Worm (Caenorhabditis elegans): ENCODE results near the gene srbc-41.
A peak's percentile ranks its signal among the peaks of the same experiment; 100 is the strongest.

Gene srbc-41

ce11 chrV:1611570-1611969, 3.1 kb downstream of the srbc-41 start:
- no peak for TF ChIP-seq nhr-25 (tag; optimal IDR thresholded peaks at IDR 0.05)
- no peak for TF ChIP-seq nhr-11 (tag; optimal IDR thresholded peaks at IDR 0.05)
- no peak for TF ChIP-seq F13H6.1 (tag; optimal IDR thresholded peaks at IDR 0.05)
- TF ChIP-seq sma-3 (GFP tag; optimal IDR thresholded peaks at IDR 0.05), result no peak
- no peak for TF ChIP-seq unc-62 (GFP tag; optimal IDR thresholded peaks at IDR 0.05)
- no peak for TF ChIP-seq nhr-21 (tag; optimal IDR thresholded peaks at IDR 0.05)
- no peak for TF ChIP-seq blmp-1 (tag; optimal IDR thresholded peaks at IDR 0.05; ENCODE audit: insufficient read depth)
- no peak for TF ChIP-seq R02D3.7 (tag; optimal IDR thresholded peaks at IDR 0.05)
- no peak for TF ChIP-seq lin-11 (tag; optimal IDR thresholded peaks at IDR 0.05)
- TF ChIP-seq lin-13 (GFP tag; optimal IDR thresholded peaks at IDR 0.05), result no peak
- TF ChIP-seq snpc-4 (tag; optimal IDR thresholded peaks at IDR 0.05), result no peak
- TF ChIP-seq mdl-1 (tag; optimal IDR thresholded peaks at IDR 0.05), result no peak
- no peak for TF ChIP-seq lin-39 (tag; optimal IDR thresholded peaks at IDR 0.05)
- TF ChIP-seq elt-1 (tag; optimal IDR thresholded peaks at IDR 0.05), result no peak

- TF ChIP-seq sma-3 (GFP tag; optimal IDR thresholded peaks at IDR 0.05) (no peak), F13H6.1 (tag; optimal IDR thresholded peaks at IDR 0.05) (no peak), nhr-21 (tag; optimal IDR thresholded peaks at IDR 0.05) (no peak), mbf-1 (tag; optimal IDR thresholded peaks at IDR 0.05) (no peak), crh-2 (tag; optimal IDR thresholded peaks at IDR 0.05) (peak; percentile 46), aly-2 (tag; optimal IDR thresholded peaks at IDR 0.05) (no peak), skn-1 (tag; optimal IDR thresholded peaks at IDR 0.05) (peak; percentile 32), ceh-16 (tag; optimal IDR thresholded peaks at IDR 0.05) (peak; percentile 37), sem-4 (tag; optimal IDR thresholded peaks at IDR 0.05) (no peak), nhr-6 (tag; optimal IDR thresholded peaks at IDR 0.05) (no peak), zag-1 (tag; optimal IDR thresholded peaks at IDR 0.05) (no peak), sma-9 (GFP tag; optimal IDR thresholded peaks at IDR 0.05) (peak; percentile 10), sma-9 (tag; optimal IDR thresholded peaks at IDR 0.05) (no peak), ztf-1 (GFP tag; conservative IDR thresholded peaks at IDR 0.05) (no peak), nhr-237 (tag; optimal IDR thresholded peaks at IDR 0.05) (no peak), C34F6.9 (tag; optimal IDR thresholded peaks at IDR 0.05) (no peak), fos-1 (tag; optimal IDR thresholded peaks at IDR 0.05) (peak; percentile 85), gmeb-1 (tag; optimal IDR thresholded peaks at IDR 0.05) (no peak), nhr-23 (tag; optimal IDR thresholded peaks at IDR 0.05) (no peak)
Observed at ce11 chrV:1610097-1610496, 4.5 kb downstream of the srbc-41 start, which contains the start of gene nhr-177. Gene nhr-177, plus strand, starts transcription at chrV:1610263.

ce11 chrV:1607790-1608189, 6.8 kb downstream of the srbc-41 start, which contains the start of gene nhr-178:
Gene nhr-178, minus strand, starts transcription at chrV:1607953.
- no peak for TF ChIP-seq nhr-12 (tag; optimal IDR thresholded peaks at IDR 0.05)
- peak; percentile 25 for TF ChIP-seq crh-2 (tag; optimal IDR thresholded peaks at IDR 0.05)
- TF ChIP-seq Y55F3AM.14 (GFP tag; optimal IDR thresholded peaks at IDR 0.05), result peak; percentile 48
- TF ChIP-seq nhr-25 (tag; optimal IDR thresholded peaks at IDR 0.05), result peak; percentile 64
- TF ChIP-seq blmp-1 (tag; optimal IDR thresholded peaks at IDR 0.05; ENCODE audit: insufficient read depth), result peak; percentile 18
- TF ChIP-seq fos-1 (tag; optimal IDR thresholded peaks at IDR 0.05), result peak; percentile 92
- no peak for TF ChIP-seq lsy-2 (tag; optimal IDR thresholded peaks at IDR 0.05)
- TF ChIP-seq ama-1 (optimal IDR thresholded peaks at IDR 0.05), result no peak
- TF ChIP-seq nhr-129 (tag; optimal IDR thresholded peaks at IDR 0.05), result peak; percentile 12
- TF ChIP-seq ceh-16 (tag; optimal IDR thresholded peaks at IDR 0.05), result no peak
- TF ChIP-seq sma-3 (GFP tag; optimal IDR thresholded peaks at IDR 0.05), result peak; percentile 77
- TF ChIP-seq nhr-23 (tag; optimal IDR thresholded peaks at IDR 0.05), result no peak
- TF ChIP-seq sma-9 (GFP tag; optimal IDR thresholded peaks at IDR 0.05), result peak; percentile 76
- no peak for TF ChIP-seq sma-9 (tag; optimal IDR thresholded peaks at IDR 0.05)
- TF ChIP-seq gmeb-1 (tag; optimal IDR thresholded peaks at IDR 0.05), result no peak
- peak; percentile 85 for TF ChIP-seq F13H6.1 (tag; optimal IDR thresholded peaks at IDR 0.05)
- no peak for TF ChIP-seq ztf-4 (tag; optimal IDR thresholded peaks at IDR 0.05)

ce11 chrV:1600561-1601088, 14.0 kb downstream of the srbc-41 start, which contains the start of gene F16B4.2:
Gene F16B4.2, plus strand, starts transcription at chrV:1601038.
- TF ChIP-seq mbf-1 (tag; optimal IDR thresholded peaks at IDR 0.05) (no peak), ztf-4 (tag; optimal IDR thresholded peaks at IDR 0.05) (no peak), ceh-16 (tag; optimal IDR thresholded peaks at IDR 0.05) (no peak), unc-55 (GFP tag; optimal IDR thresholded peaks at IDR 0.05) (no peak), peb-1 (tag; optimal IDR thresholded peaks at IDR 0.05) (no peak), nhr-237 (tag; optimal IDR thresholded peaks at IDR 0.05) (no peak), elt-3 (tag; optimal IDR thresholded peaks at IDR 0.05) (no peak), fos-1 (tag; optimal IDR thresholded peaks at IDR 0.05) (no peak), mab-5 (tag; optimal IDR thresholded peaks at IDR 0.05) (no peak), mdl-1 (tag; optimal IDR thresholded peaks at IDR 0.05) (no peak), snpc-4 (tag; optimal IDR thresholded peaks at IDR 0.05) (no peak), skn-1 (tag; optimal IDR thresholded peaks at IDR 0.05) (no peak), unc-62 (GFP tag; optimal IDR thresholded peaks at IDR 0.05) (no peak), F13H6.1 (tag; optimal IDR thresholded peaks at IDR 0.05) (no peak), ztf-1 (GFP tag; conservative IDR thresholded peaks at IDR 0.05) (no peak)
